Worm (Caenorhabditis elegans) whole organism, mixed stage, embryonic: Measurements from ENCODE around the gene dhhc-1.

Experiments used
- blmp-1 ChIP-seq: fragments of 150-350 bp; optimal IDR thresholded peaks from 2 replicates; lab custom pipeline; 2014; ENCODE audit warnings: missing biosample characterization, missing genetic modification characterization
- elt-1 ChIP-seq: sonication (generic microtip); optimal IDR thresholded peaks from 2 replicates; lab custom pipeline; 2017; ENCODE audit warnings: missing genetic modification characterization, mild to moderate bottlenecking, missing compliant biosample characterization, antibody characterized with exemption, moderate library complexity, borderline replicate concordance; ENCODE audit not compliant: insufficient read depth
- lsy-2 ChIP-seq: fragments of 150-350 bp; optimal IDR thresholded peaks from 2 replicates; lab custom pipeline; 2014; ENCODE audit warnings: missing biosample characterization, missing genetic modification characterization
- nhr-28 ChIP-seq: fragments of 150-350 bp; optimal IDR thresholded peaks from 2 replicates; lab custom pipeline; 2014; ENCODE audit warnings: missing biosample characterization, missing genetic modification characterization
- nhr-76 ChIP-seq: sonication (generic microtip); optimal IDR thresholded peaks from 2 replicates; lab custom pipeline; 2017; ENCODE audit warnings: missing biosample characterization, missing genetic modification characterization

DNA sequence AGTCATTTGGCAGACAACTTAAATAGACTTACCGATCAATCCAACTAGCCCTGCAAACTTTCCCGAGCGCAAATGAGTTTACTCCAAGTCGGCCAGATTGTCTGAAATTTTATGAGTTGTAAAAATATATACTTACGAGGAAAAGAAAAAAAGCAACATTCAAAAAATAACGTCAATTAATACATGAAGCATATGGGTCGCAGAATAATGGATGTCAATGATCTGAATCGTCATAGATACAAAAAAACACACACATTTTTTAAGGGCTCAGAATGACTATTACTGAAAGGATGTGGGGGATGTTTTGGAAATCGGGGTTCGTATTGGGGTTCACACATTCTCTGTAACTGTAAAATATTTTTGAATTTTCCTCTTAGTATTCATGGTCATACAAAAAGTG lies 47.4 kb upstream of the dhhc-1 start, which contains the start of gene unc-7:
- TF ChIP-seq nhr-76 (no peak), nhr-28 (tag; lab: Kevin White, UChicago) (no peak), elt-1 (no peak), lsy-2 (no peak), blmp-1 (no peak)
